Worm (Caenorhabditis elegans): Measurements from ENCODE around the gene C34E10.10.

C34E10.10 gene

DNA sequence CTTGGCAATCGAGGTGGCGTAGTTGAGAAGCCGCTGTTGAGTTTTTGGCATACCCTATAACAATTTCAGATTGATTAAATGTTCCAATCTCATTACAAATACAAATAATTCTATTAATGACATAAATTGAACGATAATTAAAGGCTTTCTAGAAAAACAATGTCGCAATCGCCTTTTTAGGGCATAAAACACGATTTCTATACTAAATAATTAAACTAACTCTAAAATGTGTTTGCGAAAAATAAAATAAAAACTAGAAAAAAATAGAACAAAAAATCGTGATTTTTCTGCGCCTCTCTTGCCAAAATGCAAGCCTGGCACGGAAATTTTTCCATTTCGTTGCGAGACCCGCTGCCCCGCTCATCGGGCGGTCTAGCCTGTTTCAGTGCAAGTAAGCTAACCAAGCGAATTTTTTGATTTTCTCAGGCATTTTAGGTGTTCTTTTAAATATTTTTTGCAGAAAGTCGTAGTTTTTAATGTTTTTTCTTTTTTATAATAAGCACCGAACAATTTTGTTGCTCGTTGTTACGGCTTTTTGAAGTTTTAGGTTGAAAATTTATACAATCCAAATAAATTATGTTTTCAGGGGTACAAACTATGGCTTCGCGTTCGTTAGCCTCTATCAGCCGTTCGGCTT is at the start of gene C34E10.10, which contains the start of the genes C34E10.12 and atp-2 (continued):
- TF ChIP-seq mxl-3 (GFP tag; optimal IDR thresholded peaks at IDR 0.05): peak; percentile 27
- no peak for TF ChIP-seq zip-11 (GFP tag; IDR thresholded peaks at IDR 0.05)
- no peak for TF ChIP-seq Y75B8A.6 (GFP tag; IDR thresholded peaks at IDR 0.05)
- TF ChIP-seq mep-1 (tag; optimal IDR thresholded peaks at IDR 0.05): peak; percentile 95

ce11 chrIII:5274715-5275355 is 47.2 kb upstream of the C34E10.10 start, which contains the start of the genes daf-41 and toc-1:
Gene daf-41, minus strand, starts transcription at chrIII:5274765.
Gene toc-1, plus strand, starts transcription at chrIII:5275251.
- no peak for TF ChIP-seq pha-4 (GFP tag; IDR thresholded peaks at IDR 0.05)
- TF ChIP-seq pha-4 (tag; optimal IDR thresholded peaks at IDR 0.05): peak; percentile 75
- no peak for TF ChIP-seq php-3 (GFP tag; IDR thresholded peaks at IDR 0.05)
- TF ChIP-seq ceh-62 (tag; optimal IDR thresholded peaks at IDR 0.05): no peak
- TF ChIP-seq ZK546.5 (tag; optimal IDR thresholded peaks at IDR 0.05): no peak
- TF ChIP-seq F26F4.8 (GFP tag; conservative IDR thresholded peaks at IDR 0.05): no peak
- TF ChIP-seq rbr-2 (tag; optimal IDR thresholded peaks at IDR 0.05): peak; percentile 25
- TF ChIP-seq pqm-1 (tag; optimal IDR thresholded peaks at IDR 0.05): no peak
- peak in 1 of 2 experiments; percentile 50 for TF ChIP-seq unc-62 (GFP tag; optimal IDR thresholded peaks at IDR 0.05 in 1 of 2)
- no peak for TF ChIP-seq unc-62 (tag; optimal IDR thresholded peaks at IDR 0.05)
- no peak for TF ChIP-seq nhr-28 (tag; optimal IDR thresholded peaks at IDR 0.05)
- no peak for TF ChIP-seq set-16 (GFP tag; IDR thresholded peaks at IDR 0.05)
- TF ChIP-seq lsy-2 (tag; optimal IDR thresholded peaks at IDR 0.05): peak in 1 of 2 experiments; percentile 77
- TF ChIP-seq lin-1 (GFP tag; IDR thresholded peaks at IDR 0.05): no peak
- no peak for TF ChIP-seq duxl-1 (tag; optimal IDR thresholded peaks at IDR 0.05; ENCODE audit: poor library complexity)
- TF ChIP-seq arid-1 (GFP tag; conservative IDR thresholded peaks at IDR 0.05): no peak
- peak; percentile 10 for TF ChIP-seq hlh-30 (tag; optimal IDR thresholded peaks at IDR 0.05; ENCODE audit: insufficient read depth)
- TF ChIP-seq dmd-8 (GFP tag; IDR thresholded peaks at IDR 0.05): no peak
- no peak for TF ChIP-seq ztf-11 (tag; optimal IDR thresholded peaks at IDR 0.05)
- TF ChIP-seq dpl-1 (GFP tag; optimal IDR thresholded peaks at IDR 0.05): peak; percentile 60
- TF ChIP-seq fkh-10 (GFP tag; optimal IDR thresholded peaks at IDR 0.05): no peak
- no peak for TF ChIP-seq spr-3 (GFP tag; optimal IDR thresholded peaks at IDR 0.05)
- no peak for TF ChIP-seq lin-13 (GFP tag; optimal IDR thresholded peaks at IDR 0.05)
- no peak for TF ChIP-seq nhr-77 (tag; optimal IDR thresholded peaks at IDR 0.05)
- no peak for TF ChIP-seq jun-1 (tag; optimal IDR thresholded peaks at IDR 0.05)
- TF ChIP-seq nhr-41 (GFP tag; IDR thresholded peaks at IDR 0.05): no peak
- TF ChIP-seq hmg-1.1 (GFP tag; IDR thresholded peaks at IDR 0.05): no peak
- no peak for TF ChIP-seq F44E2.7 (GFP tag; IDR thresholded peaks at IDR 0.05)
- peak; percentile 44 for TF ChIP-seq mep-1 (tag; optimal IDR thresholded peaks at IDR 0.05)
- TF ChIP-seq mes-2 (tag; optimal IDR thresholded peaks at IDR 0.05; ENCODE audit: poor library complexity, severe bottlenecking): peak; percentile 71
- TF ChIP-seq nhr-42 (GFP tag; IDR thresholded peaks at IDR 0.05): no peak
- no peak for TF ChIP-seq gei-8 (GFP tag; optimal IDR thresholded peaks at IDR 0.05)
- TF ChIP-seq dve-1 (tag; optimal IDR thresholded peaks at IDR 0.05; ENCODE audit: insufficient read depth): peak; percentile 25
- TF ChIP-seq mxl-2 (GFP tag; conservative IDR thresholded peaks at IDR 0.05): no peak
- no peak for TF ChIP-seq nhr-102 (tag; optimal IDR thresholded peaks at IDR 0.05)
- TF ChIP-seq ceh-28 (tag; optimal IDR thresholded peaks at IDR 0.05): no peak
- TF ChIP-seq dmd-6 (GFP tag; IDR thresholded peaks at IDR 0.05): no peak
- TF ChIP-seq nhr-10 (tag; optimal IDR thresholded peaks at IDR 0.05): no peak
- no peak for TF ChIP-seq dmd-9 (GFP tag; IDR thresholded peaks at IDR 0.05)
- no peak for TF ChIP-seq F10B5.3 (tag; optimal IDR thresholded peaks at IDR 0.05)
- TF ChIP-seq zfp-2 (tag; optimal IDR thresholded peaks at IDR 0.05): no peak
- TF ChIP-seq attf-4 (tag; optimal IDR thresholded peaks at IDR 0.05): no peak
- peak; percentile 17 for TF ChIP-seq ztf-7 (tag; optimal IDR thresholded peaks at IDR 0.05)
- TF ChIP-seq ceh-44 (GFP tag; IDR thresholded peaks at IDR 0.05): no peak
- no peak for TF ChIP-seq nhr-76 (tag; optimal IDR thresholded peaks at IDR 0.05)
- no peak for TF ChIP-seq mdl-1 (tag; optimal IDR thresholded peaks at IDR 0.05)

Measured in whole organism, L4 larva.